Fruit fly (Drosophila melanogaster) whole organism, embryonic: ENCODE results near the gene orion.
A peak's percentile ranks its signal among the peaks of the same experiment; 100 is the strongest.

ENCODE experiments used
- Aef1 ChIP-seq: fragments of 200-800 bp; sonication (Bioruptor generic); IDR thresholded peaks from 3 replicates; pipeline ENCODE4 v1.3.6; 2022; ENCODE audit warnings: missing biosample characterization, missing genetic modification characterization
- Antp ChIP-seq: fragments of 200-800 bp; sonication (Bioruptor generic); optimal IDR thresholded peaks from 3 replicates; lab custom pipeline; 2016; ENCODE audit warnings: missing biosample characterization, missing genetic modification characterization
- CG10366 ChIP-seq: fragments of 200-800 bp; sonication (Bioruptor generic); IDR thresholded peaks from 2 replicates; pipeline ENCODE4 v1.3.6; 2022; ENCODE audit warnings: missing biosample characterization, missing genetic modification characterization
- CG10959 ChIP-seq: fragments of 200-800 bp; sonication (Bioruptor generic); IDR thresholded peaks from 2 replicates; pipeline ENCODE4 v1.3.6; 2022; ENCODE audit warnings: missing biosample characterization, missing genetic modification characterization
- CG11247 ChIP-seq: fragments of 200-800 bp; sonication (Bioruptor generic); IDR thresholded peaks from 2 replicates; pipeline ENCODE4 v1.3.6; 2022; ENCODE audit warnings: missing biosample characterization, missing genetic modification characterization
- CG11695 ChIP-seq: fragments of 200-800 bp; sonication (Bioruptor generic); IDR thresholded peaks from 3 replicates; pipeline ENCODE4 v1.3.6; 2022; ENCODE audit warnings: missing biosample characterization, missing genetic modification characterization
- CG12299 ChIP-seq: fragments of 200-800 bp; sonication (Bioruptor generic); optimal IDR thresholded peaks from 2 replicates; lab custom pipeline; 2018; ENCODE audit warnings: missing biosample characterization, mild to moderate bottlenecking, missing genetic modification characterization
- CG12942 ChIP-seq: fragments of 200-800 bp; sonication (Bioruptor generic); optimal IDR thresholded peaks from 3 replicates; lab custom pipeline; 2016; ENCODE audit warnings: missing biosample characterization, missing genetic modification characterization
- CG15073 ChIP-seq: fragments of 200-800 bp; sonication (Bioruptor generic); optimal IDR thresholded peaks from 2 replicates; lab custom pipeline; 2016; ENCODE audit warnings: missing biosample characterization, missing genetic modification characterization
- CG16863 ChIP-seq: fragments of 200-800 bp; sonication (Bioruptor generic); optimal IDR thresholded peaks from 3 replicates; lab custom pipeline; 2016; ENCODE audit warnings: missing biosample characterization, missing genetic modification characterization
- CG17328 ChIP-seq: fragments of 200-800 bp; sonication (Bioruptor generic); IDR thresholded peaks from 2 replicates; pipeline ENCODE4 v1.3.6; 2022; ENCODE audit warnings: missing biosample characterization, missing genetic modification characterization
- CG2199 ChIP-seq: fragments of 200-800 bp; sonication (Bioruptor generic); IDR thresholded peaks from 3 replicates; pipeline ENCODE4 v1.3.6; 2022; ENCODE audit warnings: missing biosample characterization, missing genetic modification characterization
- CG2678 ChIP-seq: fragments of 200-800 bp; sonication (Bioruptor generic); optimal IDR thresholded peaks from 3 replicates; lab custom pipeline; 2019; ENCODE audit warnings: missing biosample characterization, mild to moderate bottlenecking, missing genetic modification characterization, moderate library complexity
- CG31388 ChIP-seq: fragments of 200-800 bp; sonication (Bioruptor generic); optimal IDR thresholded peaks from 2 replicates; lab custom pipeline; 2016; ENCODE audit warnings: missing biosample characterization, missing genetic modification characterization
- CG34376 ChIP-seq: fragments of 200-800 bp; sonication (Bioruptor generic); optimal IDR thresholded peaks from 2 replicates; lab custom pipeline; 2018; ENCODE audit warnings: missing biosample characterization, mild to moderate bottlenecking, missing genetic modification characterization
- CG4360 ChIP-seq: fragments of 200-800 bp; sonication (Bioruptor generic); IDR thresholded peaks from 2 replicates; pipeline ENCODE4 v1.3.6; 2022; ENCODE audit warnings: missing biosample characterization, missing genetic modification characterization
- CG4707 ChIP-seq: fragments of 200-800 bp; sonication (Bioruptor generic); optimal IDR thresholded peaks from 2 replicates; lab custom pipeline; 2018; ENCODE audit warnings: missing biosample characterization, mild to moderate bottlenecking, missing genetic modification characterization, moderate library complexity
- CG4854 ChIP-seq: fragments of 200-800 bp; sonication (Bioruptor generic); optimal IDR thresholded peaks from 2 replicates; lab custom pipeline; 2016; ENCODE audit warnings: missing biosample characterization, missing genetic modification characterization, inconsistent platforms
- CG5180 ChIP-seq: fragments of 200-800 bp; sonication (Bioruptor generic); optimal IDR thresholded peaks from 3 replicates; lab custom pipeline; 2017; ENCODE audit warnings: missing biosample characterization, missing genetic modification characterization, mild to moderate bottlenecking, moderate library complexity, missing genetic modification reagents
- CG6272 ChIP-seq: fragments of 200-800 bp; sonication (Bioruptor generic); IDR thresholded peaks from 2 replicates; pipeline ENCODE4 v1.3.6; 2022; ENCODE audit warnings: missing biosample characterization, missing genetic modification characterization
- CG7928 ChIP-seq: fragments of 200-800 bp; sonication (Bioruptor generic); optimal IDR thresholded peaks from 2 replicates; lab custom pipeline; 2017; ENCODE audit warnings: missing biosample characterization, mild to moderate bottlenecking, missing genetic modification characterization
- CG7987 ChIP-seq: fragments of 200-800 bp; sonication (Bioruptor generic); optimal IDR thresholded peaks from 2 replicates; lab custom pipeline; 2018; ENCODE audit warnings: missing biosample characterization, mild to moderate bottlenecking, missing genetic modification characterization, moderate library complexity
- CG9215 ChIP-seq: fragments of 200-800 bp; sonication (Bioruptor generic); IDR thresholded peaks from 2 replicates; pipeline ENCODE4 v1.3.6; 2022; ENCODE audit warnings: missing biosample characterization, missing genetic modification characterization
- CoRest ChIP-seq: fragments of 200-800 bp; sonication (Bioruptor generic); optimal IDR thresholded peaks from 3 replicates; lab custom pipeline; 2018; ENCODE audit warnings: missing biosample characterization, mild to moderate bottlenecking, missing genetic modification characterization, moderate library complexity
- D19A ChIP-seq: fragments of 200-800 bp; optimal IDR thresholded peaks from 3 replicates; lab custom pipeline; 2019; ENCODE audit warnings: missing biosample characterization, mild to moderate bottlenecking, missing genetic modification characterization, moderate library complexity
- MTF-1 ChIP-seq: fragments of 200-800 bp; sonication (Bioruptor generic); optimal IDR thresholded peaks from 2 replicates; lab custom pipeline; 2018; ENCODE audit warnings: missing biosample characterization, mild to moderate bottlenecking, missing genetic modification characterization, borderline replicate concordance
- Mrtf ChIP-seq: fragments of 200-800 bp; sonication (Bioruptor generic); IDR thresholded peaks from 3 replicates; pipeline ENCODE4 v1.3.6; 2022; ENCODE audit warnings: missing biosample characterization, missing genetic modification characterization
- NK7.1 ChIP-seq: fragments of 200-800 bp; sonication (Bioruptor generic); optimal IDR thresholded peaks from 3 replicates; lab custom pipeline; 2016; ENCODE audit warnings: missing biosample characterization, missing genetic modification characterization
- Nf-YA ChIP-seq: fragments of 200-800 bp; sonication (Bioruptor generic); IDR thresholded peaks from 2 replicates; pipeline ENCODE4 v1.3.6; 2022; ENCODE audit warnings: missing biosample characterization, missing genetic modification characterization
- Oaz ChIP-seq: fragments of 200-800 bp; sonication (Bioruptor generic); IDR thresholded peaks from 2 replicates; pipeline ENCODE4 v1.3.6; 2022; ENCODE audit warnings: missing biosample characterization, missing genetic modification characterization
- Sox100B ChIP-seq: fragments of 200-800 bp; sonication (Bioruptor generic); optimal IDR thresholded peaks from 3 replicates; lab custom pipeline; 2018; ENCODE audit warnings: missing biosample characterization, mild to moderate bottlenecking, missing genetic modification characterization
- Ssrp ChIP-seq: fragments of 200-800 bp; sonication (Bioruptor generic); optimal IDR thresholded peaks from 2 replicates; lab custom pipeline; 2018; ENCODE audit warnings: missing biosample characterization, mild to moderate bottlenecking, missing genetic modification characterization, moderate library complexity
- al ChIP-seq: fragments of 200-800 bp; sonication (Bioruptor generic); IDR thresholded peaks from 2 replicates; pipeline ENCODE4 v1.3.6; 2022; ENCODE audit warnings: missing biosample characterization, missing genetic modification characterization
- bbx ChIP-seq: fragments of 200-800 bp; sonication (Bioruptor generic); IDR thresholded peaks from 2 replicates; pipeline ENCODE4 v1.3.6; 2022; ENCODE audit warnings: missing biosample characterization, missing genetic modification characterization; ENCODE audit not compliant: partially characterized antibody
- bcd ChIP-seq: fragments of 200-800 bp; sonication (Bioruptor generic); optimal IDR thresholded peaks from 2 replicates; lab custom pipeline; 2017; ENCODE audit warnings: missing biosample characterization, mild to moderate bottlenecking, missing genetic modification characterization
- bowl ChIP-seq: fragments of 200-800 bp; sonication (Bioruptor generic); IDR thresholded peaks from 2 replicates; pipeline ENCODE4 v1.3.6; 2022; ENCODE audit warnings: missing biosample characterization, missing genetic modification characterization
- chn ChIP-seq: fragments of 200-800 bp; sonication (Bioruptor generic); optimal IDR thresholded peaks from 2 replicates; lab custom pipeline; 2016; ENCODE audit warnings: missing biosample characterization, missing genetic modification characterization
- da ChIP-seq: fragments of 200-800 bp; sonication (Bioruptor generic); optimal IDR thresholded peaks from 2 replicates; lab custom pipeline; 2016; ENCODE audit warnings: missing biosample characterization, missing genetic modification characterization
- dati ChIP-seq: fragments of 200-800 bp; sonication (Bioruptor generic); IDR thresholded peaks from 2 replicates; pipeline ENCODE4 v1.3.6; 2022; ENCODE audit warnings: missing biosample characterization, missing genetic modification characterization
- gcm2 ChIP-seq: fragments of 200-800 bp; sonication (Bioruptor generic); optimal IDR thresholded peaks from 2 replicates; lab custom pipeline; 2016; ENCODE audit warnings: missing biosample characterization, missing genetic modification characterization
- inv ChIP-seq: fragments of 200-800 bp; sonication (Bioruptor generic); IDR thresholded peaks from 2 replicates; pipeline ENCODE4 v1.3.6; 2022; ENCODE audit warnings: missing biosample characterization, missing genetic modification characterization; ENCODE audit not compliant: partially characterized antibody
- klu ChIP-seq: fragments of 200-800 bp; sonication (Bioruptor generic); IDR thresholded peaks from 2 replicates; pipeline ENCODE4 v1.3.6; 2022; ENCODE audit warnings: missing biosample characterization, missing genetic modification characterization
- lmd ChIP-seq: fragments of 200-800 bp; sonication (Bioruptor generic); IDR thresholded peaks from 2 replicates; pipeline ENCODE4 v1.3.6; 2022; ENCODE audit warnings: missing biosample characterization, missing genetic modification characterization
- odd ChIP-seq: fragments of 200-800 bp; sonication (Bioruptor generic); optimal IDR thresholded peaks from 2 replicates; lab custom pipeline; 2017; ENCODE audit warnings: missing biosample characterization, mild to moderate bottlenecking, missing genetic modification characterization
- onecut ChIP-seq: fragments of 200-800 bp; sonication (Bioruptor generic); IDR thresholded peaks from 2 replicates; pipeline ENCODE4 v1.3.6; 2022; ENCODE audit warnings: missing biosample characterization, missing genetic modification characterization
- pb ChIP-seq: fragments of 200-800 bp; sonication (Bioruptor generic); optimal IDR thresholded peaks from 3 replicates; lab custom pipeline; 2016; ENCODE audit warnings: missing biosample characterization, missing genetic modification characterization
- pho ChIP-seq: fragments of 200-800 bp; sonication (Bioruptor generic); optimal IDR thresholded peaks from 2 replicates; lab custom pipeline; 2016; ENCODE audit warnings: missing biosample characterization, missing genetic modification characterization
- stwl ChIP-seq: fragments of 200-800 bp; sonication (Bioruptor generic); optimal IDR thresholded peaks from 3 replicates; lab custom pipeline; 2018; ENCODE audit warnings: missing biosample characterization, mild to moderate bottlenecking, missing genetic modification characterization, moderate library complexity
- tin ChIP-seq: fragments of 200-800 bp; sonication (Bioruptor generic); optimal IDR thresholded peaks from 3 replicates; lab custom pipeline; 2016; ENCODE audit warnings: missing biosample characterization, missing genetic modification characterization
- unc-4 ChIP-seq: fragments of 200-800 bp; sonication (Bioruptor generic); IDR thresholded peaks from 2 replicates; pipeline ENCODE4 v1.3.6; 2022; ENCODE audit warnings: missing biosample characterization, missing genetic modification characterization; ENCODE audit not compliant: partially characterized antibody
- wdn ChIP-seq: fragments of 200-800 bp; sonication (Bioruptor generic); IDR thresholded peaks from 2 replicates; pipeline ENCODE4 v1.3.6; 2022; ENCODE audit warnings: missing biosample characterization, missing genetic modification characterization

Gene orion

DNA sequence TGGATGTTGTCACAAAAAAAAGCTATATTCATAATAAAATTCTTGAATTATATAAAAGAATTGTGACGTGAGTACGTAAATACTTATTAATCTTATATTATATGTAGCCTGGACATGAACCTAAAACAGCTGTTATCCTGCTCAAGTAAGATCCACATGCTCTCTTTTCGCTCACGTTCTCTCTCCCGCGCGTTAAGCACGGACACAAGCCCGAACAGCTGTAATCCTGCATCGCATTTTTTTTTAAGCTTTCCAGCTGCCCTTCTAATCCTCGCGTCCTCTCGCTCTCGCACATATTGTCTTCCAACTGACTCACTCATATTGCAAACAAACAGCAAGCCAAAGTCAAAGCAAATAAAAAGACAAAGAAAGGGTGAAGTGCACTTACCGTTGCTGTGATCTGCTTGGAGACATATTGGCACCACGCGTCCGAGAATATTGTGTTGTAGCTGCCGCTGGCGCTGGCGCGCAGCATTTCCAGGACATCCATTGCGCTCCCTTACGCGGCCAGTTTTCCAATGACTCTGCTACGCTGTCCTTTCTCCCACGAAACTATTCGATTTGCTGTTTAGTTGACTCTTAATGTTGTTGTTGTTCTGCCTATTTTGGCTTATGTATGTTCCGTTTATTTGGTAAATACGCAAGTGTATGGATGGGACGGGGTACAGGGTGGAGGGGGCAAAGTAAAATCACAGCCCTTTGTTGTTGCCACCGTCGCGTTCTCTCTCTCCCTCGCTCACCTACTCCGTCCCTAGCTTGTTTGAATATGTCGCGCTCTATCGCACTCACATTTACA is 20.5 kb upstream of the orion start:
- TF ChIP-seq CG4360 (GFP tag; lab: Robert Waterston, UW) (peak; percentile 83), Nf-YA (GFP tag; lab: Robert Waterston, UW) (no peak), Antp (GFP tag; lab: Kevin White, UChicago) (no peak), bowl (GFP tag; lab: Robert Waterston, UW) (no peak), NK7.1 (no peak), wdn (GFP tag; lab: Robert Waterston, UW) (no peak), CG31388 (GFP tag; lab: Kevin White, UChicago) (no peak), CG10959 (GFP tag; lab: Robert Waterston, UW) (no peak), klu (GFP tag; lab: Robert Waterston, UW) (no peak), bbx (GFP tag; lab: Robert Waterston, UW) (no peak), CG12942 (no peak), dati (no peak), Mrtf (GFP tag; lab: Robert Waterston, UW) (no peak), MTF-1 (GFP tag; lab: Kevin White, UChicago) (no peak), CG11695 (GFP tag; lab: Robert Waterston, UW) (no peak), stwl (no peak), gcm2 (GFP tag; lab: Kevin White, UChicago) (no peak), pb (GFP tag; lab: Kevin White, UChicago) (no peak), inv (GFP tag; lab: Robert Waterston, UW) (no peak), Oaz (GFP tag; lab: Robert Waterston, UW) (no peak), CG16863 (no peak), onecut (GFP tag; lab: Robert Waterston, UW) (no peak), CG15073 (no peak), odd (GFP tag; lab: Kevin White, UChicago) (no peak), CG10366 (no peak), CG34376 (GFP tag; lab: Kevin White, UChicago) (no peak), CG4707 (GFP tag; lab: Kevin White, UChicago) (no peak), CG6272 (GFP tag; lab: Robert Waterston, UW) (no peak), CG2678 (tag; lab: Kevin White, UChicago) (no peak), D19A (tag; lab: Kevin White, UChicago) (no peak), CG17328 (no peak), CG2199 (GFP tag; lab: Robert Waterston, UW) (no peak), Sox100B (GFP tag; lab: Kevin White, UChicago) (no peak), Ssrp (no peak), bcd (GFP tag; lab: Kevin White, UChicago) (no peak), unc-4 (GFP tag; lab: Robert Waterston, UW) (no peak), da (GFP tag; lab: Kevin White, UChicago) (no peak), CoRest (tag; lab: Kevin White, UChicago) (no peak), pho (GFP tag; lab: Kevin White, UChicago) (no peak), CG12299 (tag; lab: Kevin White, UChicago) (no peak), al (GFP tag; lab: Robert Waterston, UW) (no peak), lmd (no peak), CG7987 (no peak), CG9215 (no peak), CG7928 (GFP tag; lab: Kevin White, UChicago) (no peak), CG5180 (no peak), CG4854 (no peak), chn (GFP tag; lab: Kevin White, UChicago) (no peak), tin (GFP tag; lab: Kevin White, UChicago) (no peak), CG11247 (no peak), Aef1 (GFP tag; lab: Robert Waterston, UW) (peak; percentile 88)
